Fruit fly (Drosophila melanogaster) whole organism, adult: ENCODE results near the gene Nepl8.

Source experiments
- CG11617 ChIP-seq: fragments of 200-800 bp; sonication (Bioruptor generic); optimal IDR thresholded peaks from 2 replicates; lab custom pipeline; 2017; ENCODE audit warnings: mild to moderate bottlenecking, missing biosample characterization, missing genetic modification reagents, missing genetic modification characterization
- CG33017 ChIP-seq: fragments of 200-800 bp; sonication (Bioruptor generic); optimal IDR thresholded peaks from 2 replicates; lab custom pipeline; 2018; ENCODE audit warnings: missing biosample characterization, mild to moderate bottlenecking, missing genetic modification characterization, moderate library complexity
- CG5204 ChIP-seq: fragments of 200-800 bp; sonication (Bioruptor generic); optimal IDR thresholded peaks from 2 replicates; lab custom pipeline; 2016; ENCODE audit warnings: missing biosample characterization, missing genetic modification characterization
- Crg-1 ChIP-seq: fragments of 200-800 bp; sonication (Bioruptor generic); optimal IDR thresholded peaks from 2 replicates; lab custom pipeline; 2016; ENCODE audit warnings: missing biosample characterization, missing genetic modification characterization
- kay ChIP-seq: fragments of 200-800 bp; sonication (Bioruptor generic); peaks from one replicate; lab custom pipeline; 2016; ENCODE audit warnings: missing biosample characterization, missing genetic modification characterization, borderline replicate concordance

DNA sequence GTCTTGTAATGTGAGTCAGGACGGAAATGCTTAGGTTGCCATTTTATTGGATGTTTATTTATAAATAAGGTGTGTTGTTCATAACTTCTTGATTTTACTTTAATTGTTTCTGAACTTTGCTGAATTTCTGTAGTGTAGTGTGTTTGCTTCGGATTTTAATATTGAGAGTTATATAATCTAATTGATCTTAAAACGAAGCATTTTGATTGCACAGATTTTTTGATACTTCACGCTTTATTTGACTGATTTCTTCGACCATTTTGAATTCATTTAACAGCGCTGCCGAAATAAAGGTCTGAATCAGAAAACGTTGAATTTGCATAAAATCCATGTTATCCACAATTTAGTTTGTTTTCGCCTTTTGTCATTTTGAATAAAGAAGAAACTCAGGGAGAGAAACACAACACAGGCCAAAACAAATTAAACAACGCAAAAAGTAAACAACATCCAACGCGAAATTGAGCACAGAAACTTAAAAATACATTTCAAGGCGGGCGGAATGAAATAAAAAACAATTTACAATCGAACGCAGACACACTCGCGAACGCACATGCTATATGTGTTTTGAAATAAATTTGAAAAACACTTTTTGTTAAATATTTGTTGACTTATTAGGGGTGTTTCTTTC is 43.7 kb downstream of the Nepl8 start:
- TF ChIP-seq CG11617 (GFP tag; lab: Kevin White, UChicago) (no peak), CG33017 (tag; lab: Kevin White, UChicago) (no peak), kay (GFP tag; lab: Kevin White, UChicago) (no peak), CG5204 (no peak), Crg-1 (no peak)
